Worm (Caenorhabditis elegans): ENCODE measurements around the gene cnc-10.

DNA sequence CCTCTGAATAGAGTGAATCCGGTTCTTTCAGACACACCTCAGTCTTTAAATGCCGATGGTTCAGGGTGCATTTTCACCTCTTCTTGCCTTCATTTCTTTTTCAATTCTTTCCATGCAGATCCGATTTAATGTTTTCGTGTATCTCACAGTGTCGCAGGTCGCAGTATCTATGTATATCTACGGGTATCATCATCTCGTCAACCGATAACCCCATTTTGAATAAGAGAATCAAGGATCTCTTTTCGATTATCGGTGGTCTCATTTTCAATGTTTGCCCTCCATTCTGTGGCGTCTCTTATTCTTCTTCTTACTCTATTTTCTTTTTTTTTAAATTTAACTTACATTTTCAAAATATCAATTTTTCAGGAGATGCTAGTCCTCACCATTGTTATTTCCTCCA, 37.9 kb downstream of the cnc-10 start, which contains the start of gene T19B10.2:
- TF ChIP-seq ceh-34 (tag; optimal IDR thresholded peaks at IDR 0.05) (no peak), rnt-1 (tag; optimal IDR thresholded peaks at IDR 0.05) (no peak), elt-2 (tag; optimal IDR thresholded peaks at IDR 0.05) (no peak), hlh-30 (tag; optimal IDR thresholded peaks at IDR 0.05; ENCODE audit: insufficient read depth) (no peak), ama-1 (optimal IDR thresholded peaks at IDR 0.05) (no peak), nhr-11 (tag; optimal IDR thresholded peaks at IDR 0.05) (no peak), dmd-4 (tag; optimal IDR thresholded peaks at IDR 0.05; ENCODE audit: borderline replicate concordance) (no peak), odd-2 (tag; optimal IDR thresholded peaks at IDR 0.05) (no peak), tbx-2 (tag; optimal IDR thresholded peaks at IDR 0.05) (no peak)

All from whole organism, late embryonic.